Fruit fly (Drosophila melanogaster): ENCODE results near the gene erm.

Gene erm

dm6 chr2L:1916461-1916860 is 53.7 kb downstream of the erm start:
- no peak for TF ChIP-seq pad (GFP tag; optimal IDR thresholded peaks at IDR 0.05)
- no peak for TF ChIP-seq Mnt (GFP tag; optimal IDR thresholded peaks at IDR 0.05)
- no peak for TF ChIP-seq CG7101 (tag; optimal IDR thresholded peaks at IDR 0.05)
- no peak for TF ChIP-seq kay (GFP tag; ENCODE audit: borderline replicate concordance)
- no peak for TF ChIP-seq Crg-1 (GFP tag; optimal IDR thresholded peaks at IDR 0.05)
- TF ChIP-seq CG14711 (tag; optimal IDR thresholded peaks at IDR 0.05), result no peak
- no peak for TF ChIP-seq cic (GFP tag; optimal IDR thresholded peaks at IDR 0.05)
- no peak for TF ChIP-seq CG11617 (GFP tag; optimal IDR thresholded peaks at IDR 0.05)
- no peak for TF ChIP-seq CG5204 (GFP tag; optimal IDR thresholded peaks at IDR 0.05)
- TF ChIP-seq CG7045 (GFP tag; optimal IDR thresholded peaks at IDR 0.05), result no peak
- no peak for TF ChIP-seq Clk (GFP tag; optimal IDR thresholded peaks at IDR 0.05)
- TF ChIP-seq Hr96 (GFP tag; optimal IDR thresholded peaks at IDR 0.05), result no peak
- no peak for TF ChIP-seq toe (GFP tag; optimal IDR thresholded peaks at IDR 0.05)

DNA sequence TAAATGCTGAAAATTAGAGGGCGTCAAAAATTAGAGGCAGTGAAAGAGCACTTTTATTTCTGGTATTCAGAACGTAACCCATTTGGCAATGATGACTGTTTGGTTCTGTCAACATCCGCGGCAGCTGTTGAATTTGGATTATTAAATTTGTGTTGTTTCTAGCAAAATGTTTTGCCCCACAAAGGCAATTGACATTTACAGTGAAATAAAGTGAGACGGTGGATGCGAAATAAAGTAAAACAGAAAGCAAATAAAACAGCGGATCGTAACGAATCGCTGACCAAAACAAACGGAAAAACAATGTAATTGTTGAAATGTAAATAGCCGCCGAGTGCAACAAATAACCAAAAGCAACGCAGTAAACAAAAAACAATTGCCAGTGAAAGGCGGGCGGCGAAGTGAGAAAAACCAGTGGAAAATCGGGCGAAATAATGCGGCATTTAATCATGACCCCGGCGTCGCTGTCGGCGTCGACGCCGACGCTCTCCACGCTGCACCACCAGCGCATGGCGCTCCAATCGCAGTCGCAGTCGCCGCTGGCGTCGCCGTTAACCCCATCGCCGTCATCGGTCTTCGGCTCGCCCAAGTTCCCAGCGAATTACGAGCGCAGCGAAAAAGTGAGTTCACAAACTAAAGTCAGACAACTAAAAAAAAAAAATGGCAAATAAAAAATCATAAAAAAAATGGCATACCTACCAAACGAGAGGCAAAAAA is 57.0 kb downstream of the erm start:
- TF ChIP-seq Mnt (GFP tag; optimal IDR thresholded peaks at IDR 0.05) (no peak), CG11617 (GFP tag; optimal IDR thresholded peaks at IDR 0.05) (peak; percentile 18), tj (GFP tag; optimal IDR thresholded peaks at IDR 0.05) (peak; percentile 11), CG5204 (GFP tag; optimal IDR thresholded peaks at IDR 0.05) (no peak), kay (GFP tag; ENCODE audit: borderline replicate concordance) (peak; percentile 38)

DNA sequence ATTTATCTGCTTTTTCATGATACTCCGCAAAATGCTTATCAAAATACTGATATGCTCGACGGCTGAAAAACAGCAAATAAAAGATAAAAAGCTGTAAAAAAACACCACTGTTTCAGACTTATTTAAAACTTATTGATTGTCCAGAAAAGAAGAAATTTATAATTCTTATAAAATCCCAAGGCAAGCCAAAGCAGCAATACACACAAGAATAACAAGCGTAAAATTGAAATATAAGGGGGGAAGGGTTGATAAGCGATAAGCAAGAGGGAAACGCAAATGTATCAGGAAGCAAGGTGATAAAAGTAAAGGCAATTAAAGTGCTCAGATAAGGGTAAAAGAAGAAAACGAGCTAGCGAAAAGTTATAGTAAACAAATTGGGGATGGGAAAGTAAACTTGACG is 57.7 kb downstream of the erm start:
- TF ChIP-seq cic (GFP tag; optimal IDR thresholded peaks at IDR 0.05) (peak; percentile 33), ovo (GFP tag; optimal IDR thresholded peaks at IDR 0.05) (no peak)

dm6 chr2L:1911316-1911873 is 58.8 kb downstream of the erm start:
- TF ChIP-seq Clk (GFP tag; optimal IDR thresholded peaks at IDR 0.05) (no peak), CG1620 (GFP tag; optimal IDR thresholded peaks at IDR 0.05) (no peak), CG7045 (GFP tag; optimal IDR thresholded peaks at IDR 0.05) (no peak), CG14711 (tag; optimal IDR thresholded peaks at IDR 0.05) (peak; percentile 52), CG11617 (GFP tag; optimal IDR thresholded peaks at IDR 0.05) (peak; percentile 3), CG12768 (GFP tag; optimal IDR thresholded peaks at IDR 0.05) (peak; percentile 60), cic (GFP tag; optimal IDR thresholded peaks at IDR 0.05) (peak; percentile 59), kay (GFP tag; ENCODE audit: borderline replicate concordance) (peak; percentile 45), tj (GFP tag; optimal IDR thresholded peaks at IDR 0.05) (peak; percentile 48), CG7101 (tag; optimal IDR thresholded peaks at IDR 0.05) (peak; percentile 37), pad (GFP tag; optimal IDR thresholded peaks at IDR 0.05) (no peak), Hr96 (GFP tag; optimal IDR thresholded peaks at IDR 0.05) (no peak), Mnt (GFP tag; optimal IDR thresholded peaks at IDR 0.05) (peak; percentile 52), Crg-1 (GFP tag; optimal IDR thresholded peaks at IDR 0.05) (no peak), cnc (optimal IDR thresholded peaks at IDR 0.05) (no peak), toe (GFP tag; optimal IDR thresholded peaks at IDR 0.05) (no peak), CG5204 (GFP tag; optimal IDR thresholded peaks at IDR 0.05) (no peak), ovo (GFP tag; optimal IDR thresholded peaks at IDR 0.05) (no peak), CG33017 (tag; optimal IDR thresholded peaks at IDR 0.05) (peak; percentile 68), bab1 (GFP tag; optimal IDR thresholded peaks at IDR 0.05) (peak; percentile 56)

dm6 chr2L:1909681-1910080 is 60.5 kb downstream of the erm start:
- TF ChIP-seq Hr96 (GFP tag; optimal IDR thresholded peaks at IDR 0.05), result no peak
- TF ChIP-seq Mnt (GFP tag; optimal IDR thresholded peaks at IDR 0.05), result no peak
- peak; percentile 9 for TF ChIP-seq bab1 (GFP tag; optimal IDR thresholded peaks at IDR 0.05)
- TF ChIP-seq cic (GFP tag; optimal IDR thresholded peaks at IDR 0.05), result no peak
- TF ChIP-seq CG14711 (tag; optimal IDR thresholded peaks at IDR 0.05), result no peak

DNA sequence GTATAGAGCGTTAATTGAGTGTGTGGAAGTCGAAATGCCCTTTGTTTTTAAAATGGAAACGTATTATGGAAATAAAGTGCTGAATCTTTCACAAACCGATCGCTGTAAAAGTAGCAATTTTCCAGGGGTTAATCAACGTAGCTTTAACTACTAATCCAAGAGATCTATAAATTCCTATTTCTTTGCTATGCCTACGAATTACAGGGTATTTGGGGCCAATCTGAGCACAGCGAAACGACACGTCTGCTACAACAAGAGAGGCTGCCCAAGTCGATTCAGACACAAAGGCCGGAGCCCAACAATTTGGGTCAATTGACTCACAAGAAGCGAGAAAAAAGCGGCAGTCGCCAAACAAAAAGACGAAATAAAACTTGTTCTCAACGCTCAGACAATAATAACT is 63.1 kb downstream of the erm start:
- no peak for TF ChIP-seq cic (GFP tag; optimal IDR thresholded peaks at IDR 0.05)
- no peak for TF ChIP-seq pad (GFP tag; optimal IDR thresholded peaks at IDR 0.05)
- no peak for TF ChIP-seq tj (GFP tag; optimal IDR thresholded peaks at IDR 0.05)
- no peak for TF ChIP-seq CG33017 (tag; optimal IDR thresholded peaks at IDR 0.05)
- TF ChIP-seq toe (GFP tag; optimal IDR thresholded peaks at IDR 0.05), result no peak
- no peak for TF ChIP-seq Crg-1 (GFP tag; optimal IDR thresholded peaks at IDR 0.05)
- TF ChIP-seq CG5204 (GFP tag; optimal IDR thresholded peaks at IDR 0.05), result no peak
- no peak for TF ChIP-seq CG14711 (tag; optimal IDR thresholded peaks at IDR 0.05)
- TF ChIP-seq ovo (GFP tag; optimal IDR thresholded peaks at IDR 0.05), result no peak
- TF ChIP-seq CG7101 (tag; optimal IDR thresholded peaks at IDR 0.05), result no peak
- TF ChIP-seq Mnt (GFP tag; optimal IDR thresholded peaks at IDR 0.05), result no peak
- no peak for TF ChIP-seq CG7045 (GFP tag; optimal IDR thresholded peaks at IDR 0.05)
- TF ChIP-seq kay (GFP tag; ENCODE audit: borderline replicate concordance), result no peak

DNA sequence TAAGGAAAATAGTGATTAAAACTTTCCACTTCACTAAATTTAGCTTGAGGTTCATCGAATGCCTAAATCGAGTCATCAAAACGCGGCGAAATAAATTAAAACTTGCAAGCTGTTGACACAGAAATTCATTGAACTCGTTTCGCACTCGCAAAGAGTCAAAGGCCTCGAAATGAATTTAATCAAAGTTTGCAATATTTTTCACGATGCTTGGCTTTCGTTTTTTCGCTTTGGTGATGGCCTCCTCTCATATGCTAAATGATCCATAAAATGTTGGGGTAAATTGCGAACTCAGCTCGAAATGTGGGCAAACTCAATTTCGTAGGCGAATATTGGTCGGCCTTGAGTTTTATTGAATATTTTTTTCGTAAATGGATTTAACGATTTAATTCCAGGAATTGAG is 63.8 kb downstream of the erm start:
- TF ChIP-seq CG11617 (GFP tag; optimal IDR thresholded peaks at IDR 0.05), result no peak
- peak; percentile 91 for TF ChIP-seq tj (GFP tag; optimal IDR thresholded peaks at IDR 0.05)
